Worm (Caenorhabditis elegans) whole organism, L4 larva: Measurements from ENCODE around the gene C06G3.3.

ENCODE experiments used
- F26F4.8 ChIP-seq: fragments of 200-800 bp; sonication (Bioruptor generic); conservative IDR thresholded peaks from 2 replicates; pipeline ENCODE4 v1.3.6; 2022; ENCODE audit warnings: missing genetic modification characterization, missing compliant biosample characterization
- F44E2.7 ChIP-seq: fragments of 200-800 bp; sonication (Bioruptor generic); IDR thresholded peaks from 2 replicates; pipeline ENCODE4 v2.1.2; 2022; ENCODE audit warnings: missing genetic modification characterization, missing compliant biosample characterization
- T20F7.1 ChIP-seq: fragments of 200-800 bp; sonication (Bioruptor generic); optimal IDR thresholded peaks from 2 replicates; lab custom pipeline; 2018; ENCODE audit warnings: mild to moderate bottlenecking, missing genetic modification characterization, missing compliant biosample characterization
- Y5F2A.4 ChIP-seq: fragments of 200-800 bp; sonication (Bioruptor generic); optimal IDR thresholded peaks from 2 replicates; lab custom pipeline; 2018; ENCODE audit warnings: mild to moderate bottlenecking, missing genetic modification characterization, missing compliant biosample characterization
- aha-1 ChIP-seq: fragments of 150-350 bp; peaks from one replicate; lab custom pipeline; 2014; ENCODE audit warnings: missing biosample characterization, missing genetic modification characterization
- aly-2 ChIP-seq: sonication (generic microtip); optimal IDR thresholded peaks from 2 replicates; lab custom pipeline; 2018; ENCODE audit warnings: missing biosample characterization, missing genetic modification characterization
- ama-1 ChIP-seq: fragments of 150-350 bp; optimal IDR thresholded peaks from 2 replicates; lab custom pipeline; 2014; ENCODE audit warnings: inconsistent platforms, mixed read lengths
- ceh-20 ChIP-seq: fragments of 200-800 bp; sonication (Bioruptor generic); IDR thresholded peaks from 2 replicates; pipeline ENCODE4 v1.3.6; 2022; ENCODE audit warnings: missing genetic modification reagents, missing genetic modification characterization, missing compliant biosample characterization
- ceh-62 ChIP-seq: sonication (generic microtip); optimal IDR thresholded peaks from 2 replicates; lab custom pipeline; 2017; ENCODE audit warnings: missing biosample characterization, missing genetic modification characterization
- daf-12 ChIP-seq: fragments of 150-350 bp; optimal IDR thresholded peaks from 2 replicates; lab custom pipeline; 2014; ENCODE audit warnings: missing biosample characterization, missing genetic modification reagents, missing genetic modification characterization
- daf-19 ChIP-seq: fragments of 200-800 bp; sonication (Bioruptor generic); conservative IDR thresholded peaks from 2 replicates; pipeline ENCODE4 v1.3.6; 2022; ENCODE audit warnings: missing genetic modification characterization, missing compliant biosample characterization
- daf-8 ChIP-seq: fragments of 200-800 bp; sonication (Bioruptor generic); IDR thresholded peaks from 2 replicates; pipeline ENCODE4 v1.3.6; 2022; ENCODE audit warnings: missing genetic modification characterization, missing compliant biosample characterization
- dmd-6 ChIP-seq: fragments of 200-800 bp; sonication (Bioruptor generic); IDR thresholded peaks from 2 replicates; pipeline ENCODE4 v1.3.6; 2022; ENCODE audit warnings: missing genetic modification reagents, missing genetic modification characterization, missing compliant biosample characterization
- dpl-1 ChIP-seq: fragments of 150-350 bp; optimal IDR thresholded peaks from 2 replicates; lab custom pipeline; 2014; ENCODE audit warnings: missing biosample characterization, missing genetic modification reagents, missing genetic modification characterization
- duxl-1 ChIP-seq: sonication (generic microtip); optimal IDR thresholded peaks from 2 replicates; lab custom pipeline; 2016; ENCODE audit warnings: mild to moderate bottlenecking, missing genetic modification characterization, moderate library complexity, missing compliant biosample characterization; ENCODE audit not compliant: poor library complexity
- fkh-10 ChIP-seq: fragments of 150-350 bp; optimal IDR thresholded peaks from 2 replicates; lab custom pipeline; 2014; ENCODE audit warnings: missing biosample characterization, missing genetic modification reagents, missing genetic modification characterization
- fos-1 ChIP-seq: fragments of 150-350 bp; optimal IDR thresholded peaks from 2 replicates; lab custom pipeline; 2014; ENCODE audit warnings: missing biosample characterization, missing genetic modification characterization
- hlh-11 ChIP-seq: fragments of 200-800 bp; sonication (Bioruptor generic); optimal IDR thresholded peaks from 2 replicates; lab custom pipeline; 2018; ENCODE audit warnings: mild to moderate bottlenecking, missing genetic modification characterization, missing compliant biosample characterization
- hlh-30 ChIP-seq: sonication (generic microtip); optimal IDR thresholded peaks from 2 replicates; lab custom pipeline; 2017; ENCODE audit warnings: antibody characterized with exemption, mild to moderate bottlenecking, missing genetic modification characterization, missing compliant biosample characterization; ENCODE audit not compliant: insufficient read depth
- hmg-1.1 ChIP-seq: fragments of 200-800 bp; sonication (Bioruptor generic); IDR thresholded peaks from 2 replicates; pipeline ENCODE4 v1.3.6; 2022; ENCODE audit warnings: missing genetic modification reagents, missing genetic modification characterization, missing compliant biosample characterization
- lin-1 ChIP-seq: fragments of 200-800 bp; sonication (Bioruptor generic); IDR thresholded peaks from 2 replicates; pipeline ENCODE4 v1.3.6; 2022; ENCODE audit warnings: missing genetic modification reagents, missing genetic modification characterization, missing compliant biosample characterization
- lin-13 ChIP-seq: fragments of 150-350 bp; optimal IDR thresholded peaks from 2 replicates; lab custom pipeline; 2014; ENCODE audit warnings: missing biosample characterization, missing genetic modification reagents, missing genetic modification characterization
- lin-29 ChIP-seq: fragments of 200-800 bp; sonication (Bioruptor generic); IDR thresholded peaks from 2 replicates; pipeline ENCODE4 v1.3.6; 2022; ENCODE audit warnings: missing genetic modification reagents, missing genetic modification characterization, missing compliant biosample characterization
- lin-38 ChIP-seq: fragments of 200-800 bp; sonication (Bioruptor generic); IDR thresholded peaks from 2 replicates; pipeline ENCODE4 v1.3.6; 2022; ENCODE audit warnings: missing genetic modification reagents, missing genetic modification characterization, missing compliant biosample characterization
- lsy-2 ChIP-seq, 2 experiments: fragments of 150-350 bp in 1 of 2; sonication (generic microtip) in 1 of 2; optimal IDR thresholded peaks; 2 replicates each; lab custom pipeline; 2014 to 2017; ENCODE audit warnings: missing biosample characterization in 2 of 2, missing genetic modification characterization in 2 of 2
- madf-9 ChIP-seq: fragments of 200-800 bp; sonication (Bioruptor generic); conservative IDR thresholded peaks from 2 replicates; pipeline ENCODE4 v1.3.6; 2022; ENCODE audit warnings: missing genetic modification reagents, missing genetic modification characterization, missing compliant biosample characterization
- mep-1 ChIP-seq: fragments of 150-350 bp; sonication (generic microtip); optimal IDR thresholded peaks from 3 replicates; lab custom pipeline; 2014; ENCODE audit warnings: missing biosample characterization, missing genetic modification characterization
- mes-2 ChIP-seq: sonication (generic microtip); optimal IDR thresholded peaks from 2 replicates; lab custom pipeline; 2016; ENCODE audit warnings: missing genotype, mild to moderate bottlenecking, missing genetic modification characterization, missing compliant biosample characterization; ENCODE audit not compliant: poor library complexity, severe bottlenecking
- mxl-2 ChIP-seq: fragments of 200-800 bp; sonication (Bioruptor generic); conservative IDR thresholded peaks from 2 replicates; pipeline ENCODE4 v1.3.6; 2022; ENCODE audit warnings: missing genetic modification reagents, missing genetic modification characterization, missing compliant biosample characterization
- nhr-10 ChIP-seq: fragments of 150-350 bp; optimal IDR thresholded peaks from 2 replicates; lab custom pipeline; 2014; ENCODE audit warnings: missing biosample characterization, missing genetic modification characterization
- nhr-11 ChIP-seq: fragments of 150-350 bp; optimal IDR thresholded peaks from 2 replicates; lab custom pipeline; 2014; ENCODE audit warnings: missing biosample characterization, missing genetic modification characterization
- nhr-237 ChIP-seq: sonication (generic microtip); optimal IDR thresholded peaks from 2 replicates; lab custom pipeline; 2017; ENCODE audit warnings: missing biosample characterization, missing genetic modification characterization
- nhr-25 ChIP-seq: sonication (generic microtip); optimal IDR thresholded peaks from 2 replicates; lab custom pipeline; 2017; ENCODE audit warnings: missing genetic modification characterization, mild to moderate bottlenecking, missing compliant biosample characterization, antibody characterized with exemption, moderate library complexity, borderline replicate concordance; ENCODE audit not compliant: insufficient read depth
- nhr-28 ChIP-seq: fragments of 150-350 bp; optimal IDR thresholded peaks from 2 replicates; lab custom pipeline; 2014; ENCODE audit warnings: missing biosample characterization, missing genetic modification characterization
- nhr-41 ChIP-seq: fragments of 200-800 bp; sonication (Bioruptor generic); IDR thresholded peaks from 2 replicates; pipeline ENCODE4 v1.3.6; 2022; ENCODE audit warnings: missing genetic modification reagents, missing genetic modification characterization, missing compliant biosample characterization
- nhr-48 ChIP-seq: sonication (generic microtip); optimal IDR thresholded peaks from 2 replicates; lab custom pipeline; 2016; ENCODE audit warnings: mild to moderate bottlenecking, missing genetic modification characterization, missing compliant biosample characterization
- nhr-77 ChIP-seq: fragments of 150-350 bp; optimal IDR thresholded peaks from 2 replicates; lab custom pipeline; 2014; ENCODE audit warnings: missing biosample characterization, missing genetic modification characterization
- pha-4 ChIP-seq, 2 experiments: fragments of 150-350 bp in 1 of 2; fragments of 200-800 bp in 1 of 2; sonication (Bioruptor generic) in 1 of 2; IDR thresholded peaks in 1 of 2; optimal IDR thresholded peaks in 1 of 2; 2 replicates each; pipeline versions ENCODE4 v1.3.6 to Lab custom; 2014 to 2022; ENCODE audit warnings: missing genetic modification characterization in 2 of 2, missing genetic modification reagents in 2 of 2, missing biosample characterization in 1 of 2, missing compliant biosample characterization in 1 of 2
- pqm-1 ChIP-seq: sonication (generic microtip); optimal IDR thresholded peaks from 2 replicates; lab custom pipeline; 2017; ENCODE audit warnings: missing biosample characterization, missing genetic modification characterization
- skn-1 ChIP-seq: fragments of 150-350 bp; optimal IDR thresholded peaks from 2 replicates; lab custom pipeline; 2014; ENCODE audit warnings: missing biosample characterization, missing genetic modification characterization
- snpc-1.2 ChIP-seq: fragments of 200-800 bp; sonication (Bioruptor generic); IDR thresholded peaks from 2 replicates; pipeline ENCODE4 v1.3.6; 2022; ENCODE audit warnings: missing genetic modification reagents, missing genetic modification characterization, missing compliant biosample characterization
- spr-1 ChIP-seq: sonication (generic microtip); optimal IDR thresholded peaks from 2 replicates; lab custom pipeline; 2016; ENCODE audit warnings: mild to moderate bottlenecking, missing genetic modification characterization, missing compliant biosample characterization
- tag-97 ChIP-seq: fragments of 200-800 bp; sonication (Bioruptor generic); IDR thresholded peaks from 2 replicates; pipeline ENCODE4 v1.3.6; 2022; ENCODE audit warnings: missing genetic modification characterization, missing compliant biosample characterization
- tra-1 ChIP-seq: fragments of 200-800 bp; sonication (Bioruptor generic); IDR thresholded peaks from 2 replicates; pipeline ENCODE4 v1.3.6; 2022; ENCODE audit warnings: missing genetic modification reagents, missing genetic modification characterization, missing compliant biosample characterization
- unc-130 ChIP-seq: sonication (generic microtip); optimal IDR thresholded peaks from 2 replicates; lab custom pipeline; 2016; ENCODE audit warnings: missing genetic modification reagents, missing genetic modification characterization, missing compliant biosample characterization
- unc-39 ChIP-seq: sonication (generic microtip); optimal IDR thresholded peaks from 2 replicates; lab custom pipeline; 2017; ENCODE audit warnings: missing biosample characterization, missing genetic modification characterization
- unc-62 ChIP-seq, 3 experiments: fragments of 150-350 bp in 1 of 3; sonication (generic microtip); optimal IDR thresholded peaks in 2 of 3; peaks in 1 of 3; 1 replicate in 1 of 3; 2 replicates in 2 of 3; lab custom pipeline; 2014 to 2017; ENCODE audit warnings: missing biosample characterization in 3 of 3, missing genetic modification characterization in 3 of 3, missing genetic modification reagents in 3 of 3, missing genotype in 1 of 3
- zfp-2 ChIP-seq: sonication (generic microtip); optimal IDR thresholded peaks from 2 replicates; lab custom pipeline; 2016; ENCODE audit warnings: mild to moderate bottlenecking, missing genetic modification characterization, missing compliant biosample characterization
- zfp-3 ChIP-seq: fragments of 200-800 bp; sonication (Bioruptor generic); conservative IDR thresholded peaks from 2 replicates; pipeline ENCODE4 v1.3.6; 2022; ENCODE audit warnings: missing genetic modification reagents, missing genetic modification characterization, missing compliant biosample characterization
- ztf-11 ChIP-seq: fragments of 150-350 bp; optimal IDR thresholded peaks from 2 replicates; lab custom pipeline; 2014; ENCODE audit warnings: missing biosample characterization, missing genetic modification characterization

C06G3.3 gene

ce11 chrIV:7084632-7085160 lies 48.8 kb downstream of the C06G3.3 start, which contains the start of gene rps-4 (continued):
- TF ChIP-seq unc-62 (GFP tag; optimal IDR thresholded peaks at IDR 0.05 in 1 of 2; lab: Kevin White, UChicago) (peak in 1 of 2 experiments; percentile 41), unc-62 (tag; optimal IDR thresholded peaks at IDR 0.05; lab: Kevin White, UChicago) (no peak), ztf-11 (tag; lab: Kevin White, UChicago) (no peak), lin-13 (peak; percentile 65), F26F4.8 (GFP tag; lab: Robert Waterston, UW) (no peak), nhr-41 (GFP tag; lab: Robert Waterston, UW) (no peak), ama-1 (lab: Kevin White, UChicago) (peak; percentile 43), F44E2.7 (GFP tag; lab: Robert Waterston, UW) (no peak), lin-29 (no peak), unc-39 (tag; lab: Kevin White, UChicago) (no peak), zfp-3 (GFP tag; lab: Robert Waterston, UW) (0 out of 2 replicates have a peak, but pooled peaks have one; percentile 39), nhr-25 (peak; percentile 43), dmd-6 (GFP tag; lab: Robert Waterston, UW) (peak; percentile 83), ceh-62 (tag; lab: Kevin White, UChicago) (no peak), pha-4 (GFP tag; IDR thresholded peaks at IDR 0.05; lab: Robert Waterston, UW) (peak; percentile 68), pha-4 (tag; optimal IDR thresholded peaks at IDR 0.05; lab: Kevin White, UChicago) (peak; percentile 62), lin-1 (GFP tag; lab: Robert Waterston, UW) (no peak), madf-9 (no peak; the same call in 1 of the 2 replicates), lin-38 (GFP tag; lab: Robert Waterston, UW) (peak; percentile 97), daf-19 (GFP tag; lab: Robert Waterston, UW) (0 out of 2 replicates have a peak, but pooled peaks have one; percentile 64), pqm-1 (peak; percentile 53), unc-130 (GFP tag; lab: Kevin White, UChicago) (peak; percentile 42), hmg-1.1 (GFP tag; lab: Robert Waterston, UW) (no peak; the same call in 1 of the 2 replicates), ceh-20 (peak; percentile 79), nhr-11 (tag; lab: Kevin White, UChicago) (peak; percentile 81), hlh-30 (tag; lab: Kevin White, UChicago) (no peak), duxl-1 (tag; lab: Kevin White, UChicago) (no peak), nhr-237 (tag; lab: Kevin White, UChicago) (no peak), fkh-10 (GFP tag; lab: Kevin White, UChicago) (peak; percentile 83), aha-1 (tag; lab: Kevin White, UChicago) (peak; percentile 97), nhr-77 (tag; lab: Kevin White, UChicago) (peak; percentile 86), mxl-2 (GFP tag; lab: Robert Waterston, UW) (no peak), daf-8 (GFP tag; lab: Robert Waterston, UW) (no peak), aly-2 (tag; lab: Kevin White, UChicago) (no peak), tra-1 (GFP tag; lab: Robert Waterston, UW) (peak; percentile 73; the same call in 1 of the 2 replicates), daf-12 (tag; lab: Kevin White, UChicago) (no peak), snpc-1.2 (GFP tag; lab: Robert Waterston, UW) (peak; percentile 74), skn-1 (no peak), nhr-48 (tag; lab: Kevin White, UChicago) (peak; percentile 53), hlh-11 (tag; lab: Kevin White, UChicago) (peak; percentile 91), zfp-2 (tag; lab: Kevin White, UChicago) (peak; percentile 51), nhr-28 (peak; percentile 87), mep-1 (tag; lab: Kevin White, UChicago) (peak; percentile 89), lsy-2 (tag; optimal IDR thresholded peaks at IDR 0.05; lab: Kevin White, UChicago) (peak in 1 of 2 experiments; percentile 93), spr-1 (peak; percentile 65), nhr-10 (tag; lab: Kevin White, UChicago) (no peak), dpl-1 (GFP tag; lab: Kevin White, UChicago) (peak; percentile 87), tag-97 (no peak), mes-2 (peak; percentile 93), Y5F2A.4 (GFP tag; lab: Kevin White, UChicago) (no peak), T20F7.1 (GFP tag; lab: Kevin White, UChicago) (peak; percentile 87), fos-1 (tag; lab: Kevin White, UChicago) (no peak)
